Worm (Caenorhabditis elegans): ENCODE data around the gene tpk-1.

DNA sequence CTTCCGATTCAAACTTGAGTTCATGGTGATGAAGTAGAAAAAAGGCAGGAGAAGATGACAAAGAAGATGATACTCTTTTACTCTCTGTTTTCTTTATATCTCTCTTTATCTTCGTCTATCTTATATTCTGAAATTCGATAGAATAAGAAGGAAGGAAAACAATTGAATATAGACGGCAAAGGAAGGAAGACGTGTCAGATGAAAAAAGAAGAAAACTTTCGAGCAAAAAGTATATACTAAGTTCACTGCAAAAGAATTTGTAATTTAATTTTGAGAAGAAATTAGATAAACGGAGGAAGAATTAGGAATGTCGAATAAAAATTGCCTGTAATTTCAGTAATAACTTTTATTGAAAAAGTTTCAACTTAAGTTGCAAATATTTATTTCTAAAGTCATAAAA, 34.9 kb upstream of the tpk-1 start, which contains the start of gene K01F9.2:
- no peak for TF ChIP-seq C04F5.9 (tag; optimal IDR thresholded peaks at IDR 0.05)
- TF ChIP-seq egl-13 (tag; optimal IDR thresholded peaks at IDR 0.05): no peak
- TF ChIP-seq ceh-63 (GFP tag; optimal IDR thresholded peaks at IDR 0.05): no peak
- TF ChIP-seq lin-35 (GFP tag; optimal IDR thresholded peaks at IDR 0.05): no peak
- no peak for TF ChIP-seq unc-86 (tag; optimal IDR thresholded peaks at IDR 0.05)
- no peak for TF ChIP-seq elt-3 (tag; optimal IDR thresholded peaks at IDR 0.05)

Measured in whole organism, L1 larva.